Worm (Caenorhabditis elegans) whole organism, late embryonic: ENCODE results near the gene spe-36.

Experiments used
- C08G9.2 ChIP-seq: sonication (generic microtip); optimal IDR thresholded peaks from 2 replicates; lab custom pipeline; 2016; ENCODE audit warnings: mild to moderate bottlenecking, missing genetic modification characterization, moderate library complexity, missing compliant biosample characterization
- elt-2 ChIP-seq: sonication (generic microtip); optimal IDR thresholded peaks from 2 replicates; lab custom pipeline; 2016; ENCODE audit warnings: missing genetic modification reagents, missing genetic modification characterization, missing compliant biosample characterization
- fax-1 ChIP-seq: sonication (generic microtip); optimal IDR thresholded peaks from 2 replicates; lab custom pipeline; 2016; ENCODE audit warnings: missing genotype, missing genetic modification characterization, missing compliant biosample characterization
- hlh-15 ChIP-seq: sonication (generic microtip); optimal IDR thresholded peaks from 2 replicates; lab custom pipeline; 2016; ENCODE audit warnings: missing genetic modification characterization, missing compliant biosample characterization
- nhr-11 ChIP-seq: fragments of 150-350 bp; optimal IDR thresholded peaks from 2 replicates; lab custom pipeline; 2014; ENCODE audit warnings: missing biosample characterization, missing genetic modification characterization
- sox-2 ChIP-seq: fragments of 200-800 bp; sonication (Bioruptor generic); IDR thresholded peaks from 2 replicates; pipeline ENCODE4 v1.3.6; 2022; ENCODE audit warnings: missing genetic modification reagents, missing genetic modification characterization, missing compliant biosample characterization
- syd-9 ChIP-seq: sonication (generic microtip); optimal IDR thresholded peaks from 2 replicates; lab custom pipeline; 2016; ENCODE audit warnings: mild to moderate bottlenecking, missing genetic modification characterization, moderate library complexity, missing compliant biosample characterization

ce11 chrIV:11574331-11574730 is 17.7 kb downstream of the spe-36 start:
- TF ChIP-seq elt-2 (tag; lab: Kevin White, UChicago) (no peak), hlh-15 (tag; lab: Kevin White, UChicago) (no peak), C08G9.2 (tag; lab: Kevin White, UChicago) (no peak), syd-9 (tag; lab: Kevin White, UChicago) (no peak), fax-1 (no peak), nhr-11 (tag; lab: Kevin White, UChicago) (no peak), sox-2 (GFP tag; lab: Robert Waterston, UW) (no peak)
